Fruit fly (Drosophila melanogaster): ENCODE data around the gene dj.
A peak's percentile ranks its signal among the peaks of the same experiment; 100 is the strongest.

Gene dj

dm6 chr3R:7081972-7082371 lies 22.9 kb downstream of the dj start, which contains the start of gene Dpck (continued):
- TF ChIP-seq CG1603 (tag; optimal IDR thresholded peaks at IDR 0.05) (peak; percentile 51), prd (optimal IDR thresholded peaks at IDR 0.05) (no peak), prd (GFP tag; IDR thresholded peaks at IDR 0.05) (no peak), CG9727 (GFP tag; optimal IDR thresholded peaks at IDR 0.05) (no peak), twi (tag; optimal IDR thresholded peaks at IDR 0.05) (no peak), jing (GFP tag; optimal IDR thresholded peaks at IDR 0.05) (no peak), CG16779 (GFP tag; IDR thresholded peaks at IDR 0.05) (no peak), fd64A (GFP tag; optimal IDR thresholded peaks at IDR 0.05) (no peak), slou (GFP tag; optimal IDR thresholded peaks at IDR 0.05) (no peak), ssp (GFP tag; IDR thresholded peaks at IDR 0.05) (no peak), run (tag; optimal IDR thresholded peaks at IDR 0.05) (no peak), chn (GFP tag; optimal IDR thresholded peaks at IDR 0.05) (no peak), NC2β (GFP tag; optimal IDR thresholded peaks at IDR 0.05) (peak; percentile 42), unpg (GFP tag; optimal IDR thresholded peaks at IDR 0.05) (peak; percentile 13), vvl (GFP tag; IDR thresholded peaks at IDR 0.05) (0 out of 2 replicates have a peak, but pooled peaks have one; percentile 37), CG12769 (tag; optimal IDR thresholded peaks at IDR 0.05) (no peak), CG14965 (GFP tag; optimal IDR thresholded peaks at IDR 0.05; ENCODE audit: borderline replicate concordance) (no peak), D (optimal IDR thresholded peaks at IDR 0.05) (no peak), D (GFP tag; optimal IDR thresholded peaks at IDR 0.05) (no peak), hbn (GFP tag; IDR thresholded peaks at IDR 0.05; ENCODE audit: partially characterized antibody) (peak; percentile 36; the same call in 1 of the 2 replicates), CG4707 (GFP tag; optimal IDR thresholded peaks at IDR 0.05) (peak; percentile 99), CG3838 (GFP tag; optimal IDR thresholded peaks at IDR 0.05) (no peak), vfl (GFP tag; optimal IDR thresholded peaks at IDR 0.05) (no peak), luna (GFP tag; optimal IDR thresholded peaks at IDR 0.05) (no peak), CG11398 (GFP tag; optimal IDR thresholded peaks at IDR 0.05) (peak; percentile 28), Dip2 (GFP tag; IDR thresholded peaks at IDR 0.05) (no peak), CG33213 (GFP tag; optimal IDR thresholded peaks at IDR 0.05) (peak; percentile 41), ken (GFP tag; IDR thresholded peaks at IDR 0.05) (no peak), CG2678 (tag; optimal IDR thresholded peaks at IDR 0.05) (peak; percentile 29), CG15073 (GFP tag; optimal IDR thresholded peaks at IDR 0.05) (no peak), CG10209 (GFP tag; optimal IDR thresholded peaks at IDR 0.05) (no peak), CG7357 (GFP tag; IDR thresholded peaks at IDR 0.05) (no peak), Trl (optimal IDR thresholded peaks at IDR 0.05) (no peak), Trl (GFP tag; optimal IDR thresholded peaks at IDR 0.05) (no peak), cato (GFP tag; optimal IDR thresholded peaks at IDR 0.05; ENCODE audit: borderline replicate concordance) (no peak), mld (GFP tag; IDR thresholded peaks at IDR 0.05; ENCODE audit: partially characterized antibody) (no peak), exex (tag; optimal IDR thresholded peaks at IDR 0.05) (no peak), D19B (GFP tag; optimal IDR thresholded peaks at IDR 0.05) (no peak), crp (GFP tag; optimal IDR thresholded peaks at IDR 0.05) (no peak), zen2 (GFP tag; IDR thresholded peaks at IDR 0.05; ENCODE audit: partially characterized antibody) (no peak), odd (GFP tag; optimal IDR thresholded peaks at IDR 0.05) (no peak), CG3281 (GFP tag; optimal IDR thresholded peaks at IDR 0.05) (peak; percentile 1), CG10654 (GFP tag; optimal IDR thresholded peaks at IDR 0.05) (peak; percentile 0), GATAe (GFP tag; conservative IDR thresholded peaks at IDR 0.05) (no peak), CG17802 (tag; optimal IDR thresholded peaks at IDR 0.05) (no peak), H15 (GFP tag; IDR thresholded peaks at IDR 0.05) (no peak), CG12744 (GFP tag; optimal IDR thresholded peaks at IDR 0.05) (no peak), pnt (GFP tag; optimal IDR thresholded peaks at IDR 0.05) (no peak), CG6765 (GFP tag; optimal IDR thresholded peaks at IDR 0.05) (no peak), CG16813 (GFP tag; IDR thresholded peaks at IDR 0.05; ENCODE audit: partially characterized antibody) (no peak), Gug (GFP tag; IDR thresholded peaks at IDR 0.05) (no peak), ara (GFP tag; IDR thresholded peaks at IDR 0.05) (no peak)
